Worm (Caenorhabditis elegans) whole organism, late embryonic: ENCODE data around the gene ced-8.

ENCODE experiments used
- ceh-19 ChIP-seq: fragments of 200-800 bp; sonication (Bioruptor generic); optimal IDR thresholded peaks from 2 replicates; lab custom pipeline; 2018; ENCODE audit warnings: mild to moderate bottlenecking, missing genetic modification characterization, missing compliant biosample characterization
- ceh-2 ChIP-seq: sonication (generic microtip); optimal IDR thresholded peaks from 2 replicates; lab custom pipeline; 2016; ENCODE audit warnings: missing genotype, missing genetic modification characterization, missing compliant biosample characterization
- ceh-30 ChIP-seq: fragments of 150-350 bp; optimal IDR thresholded peaks from 2 replicates; lab custom pipeline; 2014; ENCODE audit warnings: missing biosample characterization, missing genetic modification characterization
- sdc-2 ChIP-seq: sonication (generic microtip); optimal IDR thresholded peaks from 2 replicates; lab custom pipeline; 2016; ENCODE audit warnings: missing genotype, missing genetic modification characterization, missing compliant biosample characterization
- zip-5 ChIP-seq: sonication (generic microtip); optimal IDR thresholded peaks from 2 replicates; lab custom pipeline; 2016; ENCODE audit warnings: missing genetic modification characterization, missing compliant biosample characterization

ce11 chrX:8367553-8367952, 49.2 kb downstream of the ced-8 start, which contains the start of gene F40B5.2:
- no peak for TF ChIP-seq zip-5 (tag; lab: Kevin White, UChicago)
- no peak for TF ChIP-seq ceh-2 (tag; lab: Kevin White, UChicago)
- no peak for TF ChIP-seq ceh-30 (tag; lab: Kevin White, UChicago)
- TF ChIP-seq ceh-19 = no peak
- no peak for TF ChIP-seq sdc-2
